Worm (Caenorhabditis elegans): Measurements from ENCODE around the gene egl-26.

ce11 chrII:39437-39836 lies 30.0 kb upstream of the egl-26 start, which contains the start of gene spp-24:
- TF ChIP-seq ztf-29 (GFP tag; IDR thresholded peaks at IDR 0.05) (no peak), flt-1 (GFP tag; IDR thresholded peaks at IDR 0.05) (no peak), ztf-23 (GFP tag; IDR thresholded peaks at IDR 0.05) (no peak)

Data from whole organism, midembryonic.